Fruit fly (Drosophila melanogaster): ENCODE results near the gene CG42847.

The CG42847 gene

DNA sequence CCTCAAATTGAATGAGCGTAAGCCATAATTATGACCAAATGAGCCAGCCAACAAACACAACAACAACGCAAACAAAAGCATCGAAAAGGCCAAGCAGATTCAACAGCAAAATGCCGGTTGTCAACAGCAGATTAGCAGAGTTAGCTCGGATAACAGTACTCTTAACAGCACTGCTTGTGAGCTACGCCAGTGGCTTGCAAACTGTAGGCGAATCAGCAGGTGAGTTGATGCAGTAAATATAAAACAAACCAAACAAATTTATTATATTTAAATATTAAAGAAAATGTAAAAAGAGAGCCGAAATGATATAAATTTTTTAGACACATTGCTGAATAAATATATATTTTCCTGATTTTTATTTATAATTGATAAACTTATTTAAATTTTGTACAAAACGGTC, 7.0 kb upstream of the CG42847 start:
- TF ChIP-seq Vsx2 (GFP tag; optimal IDR thresholded peaks at IDR 0.05; ENCODE audit: partially characterized antibody) (no peak), sage (GFP tag; optimal IDR thresholded peaks at IDR 0.05) (no peak), GATAd (GFP tag; optimal IDR thresholded peaks at IDR 0.05) (no peak), Rel (GFP tag; optimal IDR thresholded peaks at IDR 0.05) (no peak), Rel (tag; optimal IDR thresholded peaks at IDR 0.05) (no peak), dsf (GFP tag; optimal IDR thresholded peaks at IDR 0.05; ENCODE audit: borderline replicate concordance) (no peak), sv (GFP tag; optimal IDR thresholded peaks at IDR 0.05) (no peak), foxo (GFP tag; optimal IDR thresholded peaks at IDR 0.05) (no peak), CG9705 (GFP tag; optimal IDR thresholded peaks at IDR 0.05) (no peak)

DNA sequence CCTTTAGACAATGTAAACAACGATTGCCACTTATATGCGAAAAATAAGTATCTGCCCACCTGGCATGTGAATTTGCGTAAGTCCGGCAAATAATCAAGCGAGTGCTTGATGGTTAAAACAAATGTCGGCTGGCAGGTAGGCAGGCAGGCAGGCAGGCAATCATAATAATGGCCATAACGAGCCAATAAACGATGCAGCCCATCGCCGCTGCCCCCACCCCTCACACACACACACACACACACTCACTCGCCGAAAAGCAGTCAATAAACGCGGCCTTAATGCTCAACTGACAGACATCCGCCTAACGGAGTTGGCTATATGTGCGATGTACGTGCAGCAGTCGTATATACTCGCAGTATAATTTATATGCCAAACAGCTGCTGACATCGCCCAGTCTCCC, 6.4 kb upstream of the CG42847 start:
- TF ChIP-seq Dif (GFP tag; optimal IDR thresholded peaks at IDR 0.05; ENCODE audit: partially characterized antibody) (no peak), Abd-B (GFP tag; optimal IDR thresholded peaks at IDR 0.05) (no peak), Rel (GFP tag; optimal IDR thresholded peaks at IDR 0.05) (no peak), Rel (tag; optimal IDR thresholded peaks at IDR 0.05) (no peak), usp (GFP tag; optimal IDR thresholded peaks at IDR 0.05) (no peak), dl (GFP tag; optimal IDR thresholded peaks at IDR 0.05; ENCODE audit: insufficient read depth in 1 of 2, partially characterized antibody in 2 of 2) (no peak), Vsx2 (GFP tag; optimal IDR thresholded peaks at IDR 0.05; ENCODE audit: partially characterized antibody) (no peak), lola (GFP tag; optimal IDR thresholded peaks at IDR 0.05) (no peak), dsf (GFP tag; optimal IDR thresholded peaks at IDR 0.05; ENCODE audit: borderline replicate concordance) (no peak), Myc (optimal IDR thresholded peaks at IDR 0.05) (no peak), Dfd (GFP tag; optimal IDR thresholded peaks at IDR 0.05) (no peak), sv (GFP tag; optimal IDR thresholded peaks at IDR 0.05) (no peak), HLH106 (tag; optimal IDR thresholded peaks at IDR 0.05) (no peak), tai (GFP tag; optimal IDR thresholded peaks at IDR 0.05) (no peak), Mio (GFP tag; optimal IDR thresholded peaks at IDR 0.05) (no peak), rgr (GFP tag; optimal IDR thresholded peaks at IDR 0.05) (no peak)

DNA sequence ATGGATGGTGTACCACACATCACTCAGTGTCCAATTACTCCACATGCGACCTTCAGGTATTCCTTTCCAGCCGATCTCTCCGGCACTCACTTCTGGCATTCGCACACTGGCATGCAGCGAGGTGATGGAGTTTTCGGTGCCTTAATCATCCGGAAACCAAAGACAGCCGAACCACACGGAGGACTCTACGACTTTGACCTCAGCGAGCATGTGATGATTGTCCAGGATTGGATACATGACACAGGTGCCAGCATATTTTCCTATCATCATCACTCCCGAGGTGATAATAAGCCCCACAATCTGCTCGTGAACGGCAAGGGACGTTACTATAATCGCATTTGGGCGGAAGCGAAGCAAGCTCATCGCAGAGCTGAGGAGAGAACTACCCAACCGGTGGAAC, 3.5 kb upstream of the CG42847 start:
- TF ChIP-seq foxo (GFP tag; optimal IDR thresholded peaks at IDR 0.05): no peak
- no peak for TF ChIP-seq Rel (GFP tag; optimal IDR thresholded peaks at IDR 0.05)
- no peak for TF ChIP-seq Rel (tag; optimal IDR thresholded peaks at IDR 0.05)
- TF ChIP-seq CG9705 (GFP tag; optimal IDR thresholded peaks at IDR 0.05): no peak

DNA sequence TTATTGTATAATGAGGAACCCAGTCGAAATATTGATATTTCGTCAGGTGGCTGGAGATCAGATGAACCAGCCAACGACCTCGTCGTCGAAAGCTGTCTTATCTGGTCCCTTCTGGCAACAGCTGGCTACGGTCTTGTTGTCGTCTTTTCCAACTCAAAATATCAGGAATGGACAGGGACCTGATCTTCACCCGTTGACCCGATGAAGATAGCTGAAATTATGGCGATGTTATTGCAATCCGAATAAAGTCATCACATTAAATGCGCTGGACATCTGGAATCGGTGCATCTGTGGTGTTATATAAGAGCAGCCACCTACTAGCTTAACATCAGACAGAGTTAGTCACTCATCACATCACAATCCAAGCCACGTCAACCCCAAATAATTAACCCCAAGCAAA, 1.1 kb upstream of the CG42847 start, which contains the start of gene Fbp2:
Gene Fbp2, plus strand, starts transcription at position 251 of the 400 bp plus-strand sequence.
- TF ChIP-seq dmrt93B (GFP tag; optimal IDR thresholded peaks at IDR 0.05) (no peak), Vsx2 (GFP tag; optimal IDR thresholded peaks at IDR 0.05; ENCODE audit: partially characterized antibody) (no peak), dl (GFP tag; optimal IDR thresholded peaks at IDR 0.05; ENCODE audit: insufficient read depth in 1 of 2, partially characterized antibody in 2 of 2) (no peak)

DNA sequence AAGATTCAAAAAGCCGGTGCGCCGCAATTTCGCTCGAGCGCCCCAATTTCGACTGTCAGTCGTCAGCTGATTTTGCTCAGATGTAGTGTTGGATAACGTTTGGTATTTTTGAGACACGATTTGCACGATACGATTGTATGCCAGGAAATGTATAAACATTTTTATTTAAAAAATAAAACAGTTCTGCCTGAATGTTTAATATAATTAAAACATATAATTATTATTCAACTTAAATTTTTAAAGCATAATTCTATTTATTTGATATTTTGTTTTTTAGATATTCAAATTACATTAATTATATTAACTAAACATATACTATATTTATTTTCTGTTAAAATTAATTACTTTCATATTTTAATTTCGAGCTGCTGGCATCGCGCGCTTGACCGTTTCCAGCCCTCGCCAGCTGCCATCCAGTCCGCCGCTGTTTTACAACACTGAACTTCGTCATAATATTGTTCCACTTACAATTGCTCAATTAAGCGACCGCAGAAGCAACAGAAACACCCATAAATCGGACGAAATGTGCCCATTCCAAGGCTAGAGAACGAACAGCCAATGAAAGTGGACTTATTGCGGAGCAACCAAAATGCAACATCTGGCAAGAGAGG, 3.4 kb downstream of the CG42847 start, which contains the start of the genes FucTB and scat:
Gene FucTB, minus strand, starts transcription at position 61 of the 611 bp plus-strand sequence.
Gene scat, plus strand, starts transcription at position 414 of the 611 bp plus-strand sequence.
- no peak for TF ChIP-seq N (GFP tag; optimal IDR thresholded peaks at IDR 0.05)
- peak; percentile 51 for TF ChIP-seq woc (GFP tag; optimal IDR thresholded peaks at IDR 0.05)
- peak; percentile 84 for TF ChIP-seq rgr (GFP tag; optimal IDR thresholded peaks at IDR 0.05)
- TF ChIP-seq jim (GFP tag; optimal IDR thresholded peaks at IDR 0.05): no peak
- peak in 1 of 2 experiments; percentile 89 for TF ChIP-seq foxo (GFP tag; optimal IDR thresholded peaks at IDR 0.05)
- peak; percentile 42 for TF ChIP-seq ey (GFP tag; optimal IDR thresholded peaks at IDR 0.05)
- peak; percentile 98 for TF ChIP-seq Vsx2 (GFP tag; optimal IDR thresholded peaks at IDR 0.05; ENCODE audit: partially characterized antibody)
- peak; percentile 75 for TF ChIP-seq Hnf4 (GFP tag; optimal IDR thresholded peaks at IDR 0.05)
- no peak for TF ChIP-seq usp (GFP tag; optimal IDR thresholded peaks at IDR 0.05)
- no peak for TF ChIP-seq CrebA (GFP tag; optimal IDR thresholded peaks at IDR 0.05; ENCODE audit: borderline replicate concordance)
- TF ChIP-seq sv (GFP tag; optimal IDR thresholded peaks at IDR 0.05): peak; percentile 84
- TF ChIP-seq pan (optimal IDR thresholded peaks at IDR 0.05): no peak
- TF ChIP-seq Dif (GFP tag; optimal IDR thresholded peaks at IDR 0.05; ENCODE audit: partially characterized antibody): peak; percentile 94
- TF ChIP-seq dsf (GFP tag; optimal IDR thresholded peaks at IDR 0.05; ENCODE audit: borderline replicate concordance): peak; percentile 25
- no peak for TF ChIP-seq CG32264 (GFP tag; optimal IDR thresholded peaks at IDR 0.05)
- peak; percentile 72 for TF ChIP-seq fru (GFP tag; optimal IDR thresholded peaks at IDR 0.05)
- TF ChIP-seq OdsH (GFP tag; optimal IDR thresholded peaks at IDR 0.05): peak; percentile 78
- peak; percentile 76 for TF ChIP-seq tai (GFP tag; optimal IDR thresholded peaks at IDR 0.05)
- peak; percentile 42 for TF ChIP-seq Hr83 (GFP tag; optimal IDR thresholded peaks at IDR 0.05; ENCODE audit: poor library complexity, severe bottlenecking)
- TF ChIP-seq lola (GFP tag; optimal IDR thresholded peaks at IDR 0.05): no peak
- TF ChIP-seq Sp1 (GFP tag; optimal IDR thresholded peaks at IDR 0.05): peak; percentile 84
- TF ChIP-seq br (GFP tag; optimal IDR thresholded peaks at IDR 0.05): peak; percentile 67
- no peak for TF ChIP-seq Myc (optimal IDR thresholded peaks at IDR 0.05)
- peak; percentile 64 to 65 for TF ChIP-seq dl (GFP tag; optimal IDR thresholded peaks at IDR 0.05; ENCODE audit: insufficient read depth in 1 of 2, partially characterized antibody in 2 of 2)
- peak; percentile 77 for TF ChIP-seq brk (GFP tag; optimal IDR thresholded peaks at IDR 0.05)
- peak; percentile 77 for TF ChIP-seq h (GFP tag; optimal IDR thresholded peaks at IDR 0.05)
- TF ChIP-seq dmrt93B (GFP tag; optimal IDR thresholded peaks at IDR 0.05): peak; percentile 93
- no peak for TF ChIP-seq Mio (GFP tag; optimal IDR thresholded peaks at IDR 0.05)
- TF ChIP-seq psq (GFP tag; optimal IDR thresholded peaks at IDR 0.05): peak; percentile 84
- TF ChIP-seq Rel (GFP tag; optimal IDR thresholded peaks at IDR 0.05): no peak
- TF ChIP-seq Rel (tag; optimal IDR thresholded peaks at IDR 0.05): peak; percentile 49
- no peak for TF ChIP-seq Dfd (GFP tag; optimal IDR thresholded peaks at IDR 0.05)
- peak; percentile 92 for TF ChIP-seq HLH106 (tag; optimal IDR thresholded peaks at IDR 0.05)
- peak; percentile 78 for TF ChIP-seq CG9705 (GFP tag; optimal IDR thresholded peaks at IDR 0.05)

All from whole organism, wandering third instar larva.